Worm (Caenorhabditis elegans) whole organism, L1 larva: ENCODE results near the gene ppm-1.D.

Source experiments
- C16A3.4 ChIP-seq: fragments of 150-350 bp; optimal IDR thresholded peaks from 2 replicates; lab custom pipeline; 2014; ENCODE audit warnings: missing biosample characterization, missing genetic modification characterization
- C34B4.2 ChIP-seq: sonication (generic microtip); optimal IDR thresholded peaks from 2 replicates; lab custom pipeline; 2017; ENCODE audit warnings: mild to moderate bottlenecking, missing genetic modification characterization, missing compliant biosample characterization
- F16B12.6 ChIP-seq: fragments of 150-350 bp; optimal IDR thresholded peaks from 2 replicates; lab custom pipeline; 2014; ENCODE audit warnings: missing biosample characterization, missing genetic modification characterization
- Y116A8C.19 ChIP-seq: sonication (generic microtip); optimal IDR thresholded peaks from 2 replicates; lab custom pipeline; 2016; ENCODE audit warnings: missing compliant biosample characterization, missing genetic modification characterization, borderline replicate concordance
- aha-1 ChIP-seq: fragments of 150-350 bp; optimal IDR thresholded peaks from 2 replicates; lab custom pipeline; 2014; ENCODE audit warnings: missing biosample characterization, missing genetic modification characterization
- ama-1 ChIP-seq: fragments of 150-350 bp; optimal IDR thresholded peaks from 2 replicates; lab custom pipeline; 2014
- ceh-82 ChIP-seq, 3 experiments: fragments of 150-350 bp in 1 of 3; sonication (generic microtip) in 2 of 3; optimal IDR thresholded peaks; 2 replicates each; lab custom pipeline; 2014 to 2017; ENCODE audit warnings: missing biosample characterization in 3 of 3, missing genetic modification characterization in 3 of 3
- ceh-88 ChIP-seq: fragments of 200-800 bp; sonication (Bioruptor generic); IDR thresholded peaks from 2 replicates; pipeline ENCODE4 v1.3.6; 2022; ENCODE audit warnings: missing genetic modification characterization, missing compliant biosample characterization
- ces-1 ChIP-seq: fragments of 150-350 bp; optimal IDR thresholded peaks from 2 replicates; lab custom pipeline; 2014; ENCODE audit warnings: missing biosample characterization, missing genetic modification reagents, missing genetic modification characterization
- dpl-1 ChIP-seq, 3 experiments: fragments of 150-350 bp in 2 of 3; sonication (generic microtip) in 1 of 3; optimal IDR thresholded peaks; 2 replicates each; lab custom pipeline; 2014 to 2017; ENCODE audit warnings: missing biosample characterization in 3 of 3, missing genetic modification characterization in 3 of 3, missing genetic modification reagents in 3 of 3
- dsc-1 ChIP-seq: sonication (generic microtip); optimal IDR thresholded peaks from 2 replicates; lab custom pipeline; 2016; ENCODE audit warnings: mild to moderate bottlenecking, missing genetic modification characterization, missing compliant biosample characterization
- egl-13 ChIP-seq: sonication (generic microtip); optimal IDR thresholded peaks from 2 replicates; lab custom pipeline; 2016; ENCODE audit warnings: missing genotype, missing genetic modification reagents, missing genetic modification characterization, missing compliant biosample characterization
- egl-27 ChIP-seq, 2 experiments: fragments of 150-350 bp in 1 of 2; sonication (generic microtip); optimal IDR thresholded peaks; 3 replicates each; lab custom pipeline; 2017 to 2018; ENCODE audit warnings: missing biosample characterization in 2 of 2, missing genetic modification characterization in 2 of 2, missing genetic modification reagents in 2 of 2
- elt-2 ChIP-seq: sonication (generic microtip); optimal IDR thresholded peaks from 2 replicates; lab custom pipeline; 2016; ENCODE audit warnings: missing genetic modification characterization, mild to moderate bottlenecking, inconsistent platforms, missing compliant biosample characterization, missing genetic modification reagents
- elt-3 ChIP-seq, 6 experiments: fragments of 150-350 bp in 1 of 6; sonication (generic microtip); optimal IDR thresholded peaks; 2 replicates each; lab custom pipeline; 2017 to 2018; ENCODE audit warnings: missing biosample characterization in 6 of 6, missing genetic modification characterization in 6 of 6, inconsistent platforms in 1 of 6
- ets-5 ChIP-seq: fragments of 200-800 bp; sonication (Bioruptor generic); IDR thresholded peaks from 2 replicates; pipeline ENCODE4 v1.3.6; 2022; ENCODE audit warnings: missing genetic modification characterization, missing compliant biosample characterization
- fkh-10 ChIP-seq: sonication (generic microtip); optimal IDR thresholded peaks from 2 replicates; lab custom pipeline; 2017; ENCODE audit warnings: missing biosample characterization, missing genetic modification reagents, missing genetic modification characterization
- fkh-8 ChIP-seq: sonication (generic microtip); optimal IDR thresholded peaks from 2 replicates; lab custom pipeline; 2016; ENCODE audit warnings: mild to moderate bottlenecking, missing genetic modification characterization, missing compliant biosample characterization
- grh-1 ChIP-seq: fragments of 200-800 bp; sonication (Bioruptor generic); IDR thresholded peaks from 2 replicates; pipeline ENCODE4 v1.3.6; 2022; ENCODE audit warnings: missing genetic modification reagents, missing genetic modification characterization, missing compliant biosample characterization
- hlh-17 ChIP-seq: fragments of 200-800 bp; sonication (Bioruptor generic); optimal IDR thresholded peaks from 2 replicates; lab custom pipeline; 2018; ENCODE audit warnings: missing genetic modification characterization, mild to moderate bottlenecking, missing compliant biosample characterization, moderate library complexity, borderline replicate concordance
- hpl-2 ChIP-seq: fragments of 150-350 bp; optimal IDR thresholded peaks from 2 replicates; lab custom pipeline; 2014; ENCODE audit warnings: missing biosample characterization, missing genetic modification reagents, missing genetic modification characterization
- irx-1 ChIP-seq: sonication (generic microtip); optimal IDR thresholded peaks from 2 replicates; lab custom pipeline; 2016; ENCODE audit warnings: missing genetic modification characterization, missing compliant biosample characterization
- lin-14 ChIP-seq: fragments of 200-800 bp; sonication (Bioruptor generic); optimal IDR thresholded peaks from 2 replicates; lab custom pipeline; 2018; ENCODE audit warnings: mild to moderate bottlenecking, missing genetic modification characterization, moderate library complexity, missing compliant biosample characterization
- lin-15B ChIP-seq: fragments of 150-350 bp; sonication (generic microtip); optimal IDR thresholded peaks from 3 replicates; lab custom pipeline; 2014; ENCODE audit warnings: missing biosample characterization, missing genetic modification characterization
- lin-35 ChIP-seq, 2 experiments: fragments of 150-350 bp; optimal IDR thresholded peaks; 2 replicates each; lab custom pipeline; 2014; ENCODE audit warnings: missing biosample characterization in 2 of 2, missing genetic modification characterization in 2 of 2, missing genetic modification reagents in 2 of 2
- lin-39 ChIP-seq: fragments of 150-350 bp; optimal IDR thresholded peaks from 2 replicates; lab custom pipeline; 2014; ENCODE audit warnings: missing biosample characterization, missing genetic modification reagents, missing genetic modification characterization
- lir-3 ChIP-seq: sonication (generic microtip); optimal IDR thresholded peaks from 2 replicates; lab custom pipeline; 2016; ENCODE audit warnings: mild to moderate bottlenecking, missing genetic modification characterization, moderate library complexity, missing compliant biosample characterization; ENCODE audit not compliant: poor library complexity
- mdl-1 ChIP-seq, 2 experiments: fragments of 150-350 bp; optimal IDR thresholded peaks; 2 replicates each; lab custom pipeline; 2014 to 2017; ENCODE audit warnings: missing biosample characterization in 2 of 2, missing genetic modification characterization in 2 of 2, inconsistent platforms in 1 of 2
- mef-2 ChIP-seq: fragments of 150-350 bp; optimal IDR thresholded peaks from 2 replicates; lab custom pipeline; 2014; ENCODE audit warnings: missing biosample characterization, missing genetic modification characterization
- nhr-11 ChIP-seq: fragments of 150-350 bp; optimal IDR thresholded peaks from 2 replicates; lab custom pipeline; 2014; ENCODE audit warnings: missing biosample characterization, missing genetic modification characterization
- nhr-19 ChIP-seq: fragments of 200-800 bp; sonication (Bioruptor generic); conservative IDR thresholded peaks from 2 replicates; pipeline ENCODE4 v1.3.6; 2022; ENCODE audit warnings: missing genetic modification characterization, missing compliant biosample characterization
- nhr-237 ChIP-seq: fragments of 150-350 bp; optimal IDR thresholded peaks from 2 replicates; lab custom pipeline; 2014; ENCODE audit warnings: missing biosample characterization, missing genetic modification characterization
- nhr-71 ChIP-seq: sonication (generic microtip); optimal IDR thresholded peaks from 2 replicates; lab custom pipeline; 2016; ENCODE audit warnings: mild to moderate bottlenecking, missing genetic modification characterization, moderate library complexity, missing compliant biosample characterization
- nhr-76 ChIP-seq: sonication (generic microtip); optimal IDR thresholded peaks from 2 replicates; lab custom pipeline; 2017; ENCODE audit warnings: missing biosample characterization, missing genetic modification characterization
- nhr-77 ChIP-seq: fragments of 150-350 bp; optimal IDR thresholded peaks from 2 replicates; lab custom pipeline; 2014; ENCODE audit warnings: missing biosample characterization, missing genetic modification characterization
- nhr-84 ChIP-seq: sonication (generic microtip); optimal IDR thresholded peaks from 2 replicates; lab custom pipeline; 2017; ENCODE audit warnings: missing biosample characterization, missing genetic modification characterization
- nhr-85 ChIP-seq: sonication (generic microtip); peaks from one replicate; lab custom pipeline; 2016; ENCODE audit warnings: missing genetic modification characterization, inconsistent platforms, missing compliant biosample characterization
- nhr-90 ChIP-seq: sonication (generic microtip); optimal IDR thresholded peaks from 2 replicates; lab custom pipeline; 2016; ENCODE audit warnings: mild to moderate bottlenecking, missing genetic modification characterization, missing compliant biosample characterization; ENCODE audit not compliant: poor library complexity
- pag-3 ChIP-seq: sonication (generic microtip); optimal IDR thresholded peaks from 2 replicates; lab custom pipeline; 2017; ENCODE audit warnings: missing genetic modification characterization, mild to moderate bottlenecking, missing compliant biosample characterization, antibody characterized with exemption, borderline replicate concordance; ENCODE audit not compliant: insufficient read depth
- pax-3 ChIP-seq: fragments of 200-800 bp; sonication (Bioruptor generic); optimal IDR thresholded peaks from 2 replicates; lab custom pipeline; 2018; ENCODE audit warnings: mild to moderate bottlenecking, missing genetic modification characterization, moderate library complexity, missing compliant biosample characterization
- pqm-1 ChIP-seq: sonication (generic microtip); optimal IDR thresholded peaks from 3 replicates; lab custom pipeline; 2017; ENCODE audit warnings: missing biosample characterization, missing genetic modification characterization
- rnt-1 ChIP-seq: sonication (generic microtip); optimal IDR thresholded peaks from 2 replicates; lab custom pipeline; 2016; ENCODE audit warnings: mild to moderate bottlenecking, missing genetic modification characterization, moderate library complexity, missing compliant biosample characterization
- snpc-4 ChIP-seq: fragments of 150-350 bp; optimal IDR thresholded peaks from 2 replicates; lab custom pipeline; 2014; ENCODE audit warnings: missing biosample characterization, missing genetic modification characterization
- snu-23 ChIP-seq: sonication (generic microtip); optimal IDR thresholded peaks from 2 replicates; lab custom pipeline; 2016; ENCODE audit warnings: missing genetic modification characterization, missing compliant biosample characterization
- sox-4 ChIP-seq: sonication (generic microtip); optimal IDR thresholded peaks from 2 replicates; lab custom pipeline; 2016; ENCODE audit warnings: missing genetic modification characterization, missing compliant biosample characterization
- tlp-1 ChIP-seq: fragments of 150-350 bp; optimal IDR thresholded peaks from 2 replicates; lab custom pipeline; 2014; ENCODE audit warnings: missing biosample characterization, missing genetic modification characterization
- unc-130 ChIP-seq: fragments of 150-350 bp; optimal IDR thresholded peaks from 2 replicates; lab custom pipeline; 2017; ENCODE audit warnings: missing biosample characterization, missing genetic modification characterization, inconsistent platforms
- unc-30 ChIP-seq: sonication (generic microtip); optimal IDR thresholded peaks from 2 replicates; lab custom pipeline; 2017; ENCODE audit warnings: missing biosample characterization, missing genetic modification characterization
- unc-62 ChIP-seq: fragments of 150-350 bp; optimal IDR thresholded peaks from 2 replicates; lab custom pipeline; 2014; ENCODE audit warnings: missing biosample characterization, missing genetic modification reagents, missing genetic modification characterization
- xbp-1 ChIP-seq: sonication (generic microtip); optimal IDR thresholded peaks from 2 replicates; lab custom pipeline; 2016; ENCODE audit warnings: missing genetic modification characterization, missing compliant biosample characterization
- zag-1 ChIP-seq: fragments of 150-350 bp; optimal IDR thresholded peaks from 2 replicates; lab custom pipeline; 2014; ENCODE audit warnings: missing biosample characterization, missing genetic modification characterization
- ztf-11 ChIP-seq, 2 experiments: sonication (generic microtip); optimal IDR thresholded peaks; 2 replicates each; lab custom pipeline; 2016 to 2017; ENCODE audit warnings: missing genetic modification characterization in 2 of 2, missing biosample characterization in 1 of 2, missing compliant biosample characterization in 1 of 2
- ztf-4 ChIP-seq: fragments of 150-350 bp; optimal IDR thresholded peaks from 2 replicates; lab custom pipeline; 2014; ENCODE audit warnings: missing biosample characterization, missing genetic modification characterization

ppm-1.D gene

DNA sequence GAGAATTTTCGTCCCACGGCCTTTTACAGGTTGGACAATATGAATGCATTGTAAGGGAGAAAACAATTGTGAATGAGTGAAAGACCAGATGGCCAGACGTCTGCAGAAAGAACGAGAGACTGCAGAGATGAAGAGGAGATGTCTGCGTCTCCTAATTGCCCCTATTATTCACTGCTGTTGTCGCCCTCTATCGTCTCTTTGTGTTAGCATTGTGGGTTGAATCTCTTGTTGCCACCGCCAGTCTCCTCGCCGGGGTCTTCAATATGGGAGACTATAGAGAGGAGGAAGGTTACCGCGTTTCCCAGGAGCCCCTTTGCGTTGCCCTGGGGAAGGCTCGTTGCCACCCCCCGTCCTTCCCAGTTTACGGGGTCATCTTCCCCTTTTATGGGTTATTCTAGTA lies 26.5 kb upstream of the ppm-1.D start, which contains the start of gene Y54F10BM.9 (continued):
- TF ChIP-seq nhr-77 (tag; lab: Kevin White, UChicago) (no peak), nhr-19 (GFP tag; lab: Robert Waterston, UW) (no peak), lin-15B (tag; lab: Kevin White, UChicago) (no peak), ets-5 (GFP tag; lab: Robert Waterston, UW) (no peak), nhr-237 (no peak), elt-3 (tag; optimal IDR thresholded peaks at IDR 0.05; lab: Kevin White, UChicago) (no peak), elt-2 (tag; lab: Kevin White, UChicago) (no peak), hpl-2 (GFP tag; lab: Kevin White, UChicago) (no peak), xbp-1 (tag; lab: Kevin White, UChicago) (no peak), C34B4.2 (tag; lab: Kevin White, UChicago) (no peak), snpc-4 (no peak), fkh-8 (tag; lab: Kevin White, UChicago) (peak; percentile 1), F16B12.6 (no peak), unc-62 (no peak), nhr-84 (no peak), snu-23 (GFP tag; lab: Kevin White, UChicago) (peak; percentile 58), pag-3 (tag; lab: Kevin White, UChicago) (no peak), C16A3.4 (tag; lab: Kevin White, UChicago) (no peak), egl-13 (no peak), pqm-1 (tag; lab: Kevin White, UChicago) (no peak), sox-4 (tag; lab: Kevin White, UChicago) (no peak), mdl-1 (tag; optimal IDR thresholded peaks at IDR 0.05; lab: Kevin White, UChicago) (no peak), ces-1 (GFP tag; lab: Kevin White, UChicago) (no peak), unc-130 (no peak), egl-27 (tag; optimal IDR thresholded peaks at IDR 0.05; lab: Kevin White, UChicago) (no peak), lir-3 (tag; lab: Kevin White, UChicago) (no peak), Y116A8C.19 (tag; lab: Kevin White, UChicago) (no peak), zag-1 (no peak), nhr-71 (tag; lab: Kevin White, UChicago) (no peak), lin-14 (no peak), tlp-1 (tag; lab: Kevin White, UChicago) (no peak), unc-30 (tag; lab: Kevin White, UChicago) (no peak), mef-2 (tag; lab: Kevin White, UChicago) (no peak), grh-1 (GFP tag; lab: Robert Waterston, UW) (no peak), fkh-10 (GFP tag; lab: Kevin White, UChicago) (no peak), dsc-1 (peak; percentile 23), dpl-1 (GFP tag; optimal IDR thresholded peaks at IDR 0.05; lab: Kevin White, UChicago) (peak; percentile 6 to 15 (median 10)), ceh-82 (tag; optimal IDR thresholded peaks at IDR 0.05; lab: Kevin White, UChicago) (peak in 2 of 3 experiments; percentile 29 to 46), ama-1 (lab: Kevin White, UChicago) (no peak), aha-1 (tag; lab: Kevin White, UChicago) (no peak), nhr-90 (tag; lab: Kevin White, UChicago) (no peak), lin-39 (no peak)
- TF ChIP-seq, all 84 proteins: peak for 13

DNA sequence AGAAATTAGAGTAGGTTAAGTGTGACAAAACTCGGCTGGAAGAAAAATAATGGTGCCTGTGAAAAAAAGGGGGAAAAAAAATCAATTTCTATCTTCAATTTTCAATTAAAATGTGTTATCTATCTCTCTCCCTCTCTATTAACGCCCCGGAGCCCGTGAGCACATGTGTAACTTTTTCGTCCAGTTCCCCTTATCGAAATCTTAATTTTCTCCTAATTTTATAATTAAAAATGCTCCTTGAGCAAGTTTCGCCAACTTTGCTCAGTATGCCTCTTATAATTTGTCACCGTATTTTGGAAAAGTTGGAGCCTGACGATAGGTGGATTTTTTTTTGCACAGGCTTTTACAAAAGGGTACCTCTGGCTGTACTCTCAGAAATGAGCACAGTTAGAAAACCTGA lies 23.3 kb upstream of the ppm-1.D start, which contains the start of the genes fbxa-1 and Y54F10BM.20:
Gene fbxa-1, minus strand, starts transcription at position 101 of the 400 bp plus-strand sequence.
Gene Y54F10BM.20, plus strand, starts transcription at position 231 of the 400 bp plus-strand sequence.
- TF ChIP-seq irx-1 (tag; lab: Kevin White, UChicago) (no peak), ceh-88 (GFP tag; lab: Robert Waterston, UW) (no peak), ztf-4 (no peak), unc-130 (no peak), nhr-11 (tag; lab: Kevin White, UChicago) (no peak), nhr-77 (tag; lab: Kevin White, UChicago) (no peak), hlh-17 (no peak), nhr-76 (tag; lab: Kevin White, UChicago) (no peak), pag-3 (tag; lab: Kevin White, UChicago) (no peak), sox-4 (tag; lab: Kevin White, UChicago) (no peak), F16B12.6 (no peak), nhr-85 (tag; lab: Kevin White, UChicago) (no peak), lin-35 (GFP tag; optimal IDR thresholded peaks at IDR 0.05; lab: Kevin White, UChicago) (no peak), ztf-11 (tag; optimal IDR thresholded peaks at IDR 0.05; lab: Kevin White, UChicago) (no peak), pax-3 (tag; lab: Kevin White, UChicago) (no peak), nhr-19 (GFP tag; lab: Robert Waterston, UW) (no peak), C34B4.2 (tag; lab: Kevin White, UChicago) (no peak), rnt-1 (tag; lab: Kevin White, UChicago) (no peak), snpc-4 (no peak)
